Worm (Caenorhabditis elegans) whole organism, L4 larva: ENCODE data around the gene ZK813.4.

ENCODE experiments used
- ceh-32 ChIP-seq: sonication (generic microtip); optimal IDR thresholded peaks from 2 replicates; lab custom pipeline; 2016; ENCODE audit warnings: mild to moderate bottlenecking, missing genetic modification characterization, missing compliant biosample characterization; ENCODE audit not compliant: poor library complexity
- fos-1 ChIP-seq: fragments of 150-350 bp; optimal IDR thresholded peaks from 2 replicates; lab custom pipeline; 2014; ENCODE audit warnings: missing biosample characterization, missing genetic modification characterization
- lir-3 ChIP-seq: sonication (generic microtip); optimal IDR thresholded peaks from 2 replicates; lab custom pipeline; 2016; ENCODE audit warnings: mild to moderate bottlenecking, missing genetic modification characterization, missing compliant biosample characterization
- nhr-11 ChIP-seq: fragments of 150-350 bp; optimal IDR thresholded peaks from 2 replicates; lab custom pipeline; 2014; ENCODE audit warnings: missing biosample characterization, missing genetic modification characterization

DNA sequence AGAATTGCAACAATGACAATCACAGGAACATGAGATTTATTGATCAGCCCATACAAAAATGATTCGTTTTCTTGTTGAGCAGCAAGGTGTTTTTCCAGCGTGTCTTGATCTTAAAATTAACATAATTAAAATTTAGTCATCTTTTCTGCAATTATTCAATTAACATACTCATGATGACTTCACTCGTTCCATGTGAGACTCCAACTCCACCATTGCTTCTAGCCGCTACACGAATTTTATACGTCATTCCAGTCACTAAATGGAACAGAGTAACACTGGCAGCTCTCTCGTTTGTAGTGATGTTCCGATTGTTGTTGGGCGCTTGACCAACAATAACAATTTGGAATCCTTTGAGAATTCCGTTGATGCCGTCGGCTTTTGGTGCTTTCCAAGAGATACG is 23.9 kb upstream of the ZK813.4 start:
- TF ChIP-seq lir-3 (tag; lab: Kevin White, UChicago): no peak
- no peak for TF ChIP-seq fos-1 (tag; lab: Kevin White, UChicago)
- no peak for TF ChIP-seq nhr-11 (tag; lab: Kevin White, UChicago)
- no peak for TF ChIP-seq ceh-32
